Fruit fly (Drosophila melanogaster) ovary, adult (tissue): ENCODE data around the gene CG34308.

ENCODE experiments used
- CG17801 ChIP-seq: fragments of 200-800 bp; optimal IDR thresholded peaks from 2 replicates; lab custom pipeline; 2019; ENCODE audit warnings: missing biosample characterization, mild to moderate bottlenecking, missing genetic modification characterization, moderate library complexity; ENCODE audit not compliant: partially characterized antibody

CG34308 gene

dm6 chr3R:13088942-13089341 lies at the start of gene CG34308:
CG34308 (plus strand) TSS chr3R:13089242.
- no peak for TF ChIP-seq CG17801 (GFP tag; lab: Kevin White, UChicago)

DNA sequence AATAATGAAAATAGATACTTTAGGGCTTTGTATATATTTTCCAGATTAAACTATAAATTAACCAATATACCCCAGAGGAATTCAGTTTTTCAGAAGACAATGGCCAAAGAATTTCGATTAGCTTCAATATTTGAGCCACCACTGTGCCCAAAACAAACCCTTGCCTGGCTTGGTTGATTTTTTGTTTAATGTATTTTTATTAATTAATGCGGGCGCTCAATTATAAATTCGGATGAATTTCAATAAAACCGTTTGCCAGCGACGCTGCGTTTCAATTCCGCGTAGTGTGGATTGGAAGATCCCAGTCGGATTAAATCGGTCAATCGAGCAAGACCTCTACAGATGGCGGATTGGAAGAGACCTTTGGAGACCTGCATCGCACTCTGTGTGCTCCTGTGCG lies 47.3 kb upstream of the CG34308 start, which contains the start of gene CG11670:
Gene CG11670, plus strand, starts transcription at position 301 of the 400 bp plus-strand sequence.
- no peak for TF ChIP-seq CG17801 (GFP tag; lab: Kevin White, UChicago)

- TF ChIP-seq CG17801 (GFP tag; lab: Kevin White, UChicago), result no peak
These were observed 46.6 kb upstream of the CG34308 start, which contains the start of gene snk for dm6 chr3R:13042258-13043032. snk (minus strand) TSS chr3R:13042770.

dm6 chr3R:13043857-13044256 lies 45.2 kb upstream of the CG34308 start, which contains the start of gene CG45122:
CG45122 (plus strand) TSS chr3R:13044157.
- no peak for TF ChIP-seq CG17801 (GFP tag; lab: Kevin White, UChicago)

- no peak for TF ChIP-seq CG17801 (GFP tag; lab: Kevin White, UChicago)
These were observed 44.6 kb upstream of the CG34308 start, which contains the start of gene Hsc70-2 for dm6 chr3R:13044459-13044858. Hsc70-2 (plus strand) TSS chr3R:13044759.

DNA sequence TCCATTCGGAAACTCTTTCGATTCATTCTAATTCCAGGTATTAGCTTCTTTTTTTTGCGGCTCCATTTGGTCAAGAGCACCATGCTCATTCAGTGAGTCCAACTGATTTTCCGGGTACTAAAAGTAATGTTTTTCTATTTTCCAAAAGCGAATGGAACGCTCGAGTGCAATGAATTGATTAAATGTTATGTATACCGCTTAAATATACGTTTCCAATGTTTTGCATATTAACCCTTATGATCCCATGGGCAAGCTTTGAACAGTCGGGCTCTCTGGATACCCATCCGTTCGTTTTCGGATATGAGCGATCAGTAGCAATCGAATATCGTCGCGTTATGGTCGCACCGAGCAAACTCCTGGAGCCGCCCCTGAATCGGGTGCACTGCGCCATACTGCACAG lies 41.6 kb upstream of the CG34308 start, which contains the start of gene CG31157:
Gene CG31157, plus strand, starts transcription at position 301 of the 400 bp plus-strand sequence.
- TF ChIP-seq CG17801 (GFP tag; lab: Kevin White, UChicago), result no peak

DNA sequence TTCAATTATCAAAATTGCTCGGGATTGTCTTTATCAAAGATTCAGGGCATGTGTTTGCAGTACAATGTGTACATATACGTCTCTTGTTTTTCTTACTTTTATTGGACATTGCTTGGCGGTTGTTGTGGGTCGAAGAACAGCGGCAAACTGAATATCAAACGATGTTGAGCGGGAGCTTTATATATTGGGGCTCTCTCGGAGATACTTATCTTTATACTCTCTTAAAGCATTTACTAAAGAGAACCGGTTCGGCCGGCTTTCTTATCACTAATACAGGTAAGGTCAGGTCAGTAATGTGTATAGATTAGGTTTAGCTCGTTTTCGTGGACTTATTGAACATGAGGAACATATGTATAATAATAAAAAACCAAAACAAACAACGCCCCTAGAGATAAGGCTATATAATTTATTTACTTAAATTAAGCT lies 37.7 kb upstream of the CG34308 start, which contains the start of gene CG7966:
Gene CG7966, minus strand, starts transcription at position 156 of the 426 bp plus-strand sequence.
- no peak for TF ChIP-seq CG17801 (GFP tag; lab: Kevin White, UChicago)

- no peak for TF ChIP-seq CG17801 (GFP tag; lab: Kevin White, UChicago)
These were observed 36.9 kb upstream of the CG34308 start, which contains the start of gene pic for dm6 chr3R:13051942-13052693. pic (plus strand) TSS chr3R:13052245.

DNA sequence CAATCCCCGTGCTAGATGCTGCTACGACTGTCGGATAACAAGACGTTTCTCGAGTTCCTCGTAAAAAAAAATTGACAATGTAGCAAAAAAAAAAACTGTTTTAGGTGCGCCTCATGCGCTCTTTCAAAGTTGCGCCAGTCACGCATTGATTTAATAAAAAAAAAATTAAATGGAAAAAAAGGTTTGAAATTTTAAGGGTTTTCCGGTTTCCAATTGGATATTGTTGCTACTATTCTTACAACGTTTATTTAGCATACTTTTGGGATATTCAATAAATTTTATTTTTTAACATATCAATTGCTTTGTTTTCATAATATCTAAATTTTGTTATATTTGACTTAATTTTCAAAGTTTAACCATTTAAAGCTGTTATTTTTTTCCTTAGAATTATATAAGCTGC lies 32.5 kb upstream of the CG34308 start:
- no peak for TF ChIP-seq CG17801 (GFP tag; lab: Kevin White, UChicago)

DNA sequence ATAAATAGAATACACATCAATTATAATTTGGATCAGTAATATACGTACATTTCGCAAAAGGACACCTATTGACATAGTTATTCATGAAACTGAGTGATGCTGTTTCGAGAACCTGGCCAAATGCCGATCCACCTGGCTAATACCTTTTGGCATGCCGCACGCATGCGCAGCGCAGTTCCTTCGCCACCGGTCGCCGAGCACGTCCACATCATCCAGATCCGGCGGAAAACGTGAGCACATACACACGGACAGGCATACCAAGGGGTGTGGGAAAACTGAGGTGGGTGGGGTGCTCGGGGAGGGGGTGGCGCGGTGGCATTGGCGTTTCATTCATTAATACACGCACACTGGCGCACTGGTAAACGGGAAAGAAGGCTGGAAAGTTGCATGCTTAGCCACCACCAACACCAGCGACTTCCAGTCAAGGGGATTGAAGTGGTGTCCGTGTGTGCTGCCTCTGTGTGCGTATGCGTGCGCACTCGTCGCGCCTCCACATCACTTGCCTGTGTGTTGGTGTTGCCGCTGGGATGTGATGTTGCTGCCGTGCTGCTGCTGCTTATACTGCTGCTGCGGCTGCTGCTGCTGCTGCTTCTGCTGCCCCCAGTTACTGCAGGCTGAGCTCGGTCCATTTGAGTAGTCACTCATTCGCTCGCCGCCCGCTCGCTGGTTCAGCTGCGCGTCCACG lies 31.8 kb upstream of the CG34308 start, which contains the start of gene sim:
Gene sim, plus strand, starts transcription at position 635 of the 685 bp plus-strand sequence.
- TF ChIP-seq CG17801 (GFP tag; lab: Kevin White, UChicago), result no peak

- TF ChIP-seq CG17801 (GFP tag; lab: Kevin White, UChicago), result no peak
These were observed 25.1 kb upstream of the CG34308 start for dm6 chr3R:13063746-13064592.

DNA sequence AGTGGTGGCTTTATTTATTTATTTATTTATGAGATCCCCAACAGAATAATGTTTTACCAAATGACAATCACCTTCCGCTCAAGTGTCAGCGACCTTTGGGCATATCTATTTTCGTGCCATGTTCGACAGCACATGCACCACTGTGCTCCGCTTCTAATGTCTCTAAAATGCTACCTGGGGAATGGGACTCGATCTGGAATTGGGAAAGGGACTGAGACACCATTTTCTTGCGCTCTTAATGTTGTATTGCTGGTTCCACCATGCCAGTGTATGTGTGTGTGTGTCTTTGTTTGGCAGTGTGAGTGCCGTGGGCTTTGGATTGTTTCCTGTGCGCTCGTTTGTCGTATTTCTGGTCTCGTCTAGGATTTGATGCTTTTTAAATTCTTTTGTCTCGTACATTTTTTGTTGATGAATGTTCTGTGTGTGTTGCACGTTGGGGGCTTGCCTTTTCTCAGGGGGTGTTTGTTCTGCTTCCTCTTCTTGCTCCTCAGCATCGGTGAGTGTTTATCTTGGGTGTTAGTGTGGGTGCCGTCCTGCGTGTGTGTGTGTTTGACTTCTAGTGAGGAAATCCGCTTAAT lies 23.8 kb upstream of the CG34308 start:
- TF ChIP-seq CG17801 (GFP tag; lab: Kevin White, UChicago), result no peak

DNA sequence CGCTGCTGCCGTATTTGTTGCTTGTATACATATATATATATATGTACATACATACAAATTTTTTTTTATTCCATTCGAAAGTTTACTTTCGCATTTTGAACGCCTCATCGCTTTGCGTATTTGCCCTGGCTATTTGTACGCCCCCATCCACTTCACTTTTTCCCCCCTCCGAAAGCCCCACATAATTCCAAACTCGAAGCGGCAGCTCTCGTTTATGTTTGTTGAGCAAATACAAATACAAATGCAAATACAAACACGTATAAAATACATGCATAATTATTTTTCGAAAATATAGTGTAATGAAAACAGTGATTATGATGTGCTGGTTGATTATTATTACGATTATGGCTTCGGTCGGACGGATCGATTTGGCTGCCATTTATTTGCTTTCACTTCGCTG lies 21.0 kb upstream of the CG34308 start:
- no peak for TF ChIP-seq CG17801 (GFP tag; lab: Kevin White, UChicago)
